Fruit fly (Drosophila melanogaster): ENCODE results near the gene Eip74EF.

The Eip74EF gene

DNA sequence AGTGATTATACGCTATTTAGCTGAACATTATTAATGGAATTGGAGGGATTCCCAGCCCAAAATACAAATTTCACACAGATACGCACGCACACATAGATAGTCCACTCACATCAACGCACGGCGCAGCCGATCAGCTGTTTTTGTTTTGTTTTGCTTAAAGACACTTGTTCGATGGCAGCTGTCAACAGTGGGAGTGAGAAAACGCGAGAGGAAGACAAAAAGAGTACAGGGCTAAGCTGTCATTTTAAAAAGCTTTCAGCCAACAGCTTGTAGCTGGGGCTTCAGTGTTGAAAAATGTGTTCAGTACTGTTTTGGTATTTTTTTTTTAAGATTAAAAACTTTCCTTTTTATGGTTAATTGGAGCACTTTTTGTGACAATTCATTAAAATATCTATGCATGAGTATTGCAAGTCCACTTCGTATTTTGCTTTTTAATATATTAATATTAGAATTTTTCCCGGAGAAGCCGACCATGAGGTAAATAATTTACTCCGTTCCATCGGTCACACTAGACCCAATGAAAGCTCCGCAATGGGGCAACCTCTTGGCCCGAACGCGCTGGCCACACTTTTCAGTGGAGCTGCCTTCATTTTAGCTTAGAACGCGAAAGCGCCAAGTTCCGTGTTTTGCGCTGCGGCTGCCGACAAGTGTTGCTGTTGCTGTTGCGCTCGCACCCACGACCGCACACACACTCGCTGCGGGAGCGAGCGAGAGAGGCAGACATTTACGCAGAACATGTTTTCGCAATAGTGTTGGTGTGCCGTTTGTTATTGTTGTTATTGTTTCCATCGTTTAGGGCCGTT, 86.0 kb downstream of the Eip74EF start (continued):
- TF ChIP-seq Scr (GFP tag; IDR thresholded peaks at IDR 0.05; ENCODE audit: partially characterized antibody) (peak; percentile 30; the same call in 1 of the 2 replicates), eve (GFP tag; optimal IDR thresholded peaks at IDR 0.05) (peak in 1 of 2 experiments; percentile 83), CHES-1-like (GFP tag; optimal IDR thresholded peaks at IDR 0.05) (peak; percentile 38), Asciz (GFP tag; optimal IDR thresholded peaks at IDR 0.05) (peak; percentile 16), BtbVII (GFP tag; optimal IDR thresholded peaks at IDR 0.05) (no peak), sd (tag; optimal IDR thresholded peaks at IDR 0.05) (peak; percentile 57), crol (GFP tag; IDR thresholded peaks at IDR 0.05) (no peak), maf-S (GFP tag; optimal IDR thresholded peaks at IDR 0.05) (no peak), CG12071 (GFP tag; optimal IDR thresholded peaks at IDR 0.05) (peak; percentile 65), sens-2 (GFP tag; IDR thresholded peaks at IDR 0.05) (no peak), Neu2 (GFP tag; optimal IDR thresholded peaks at IDR 0.05; ENCODE audit: borderline replicate concordance) (no peak), chinmo (GFP tag; IDR thresholded peaks at IDR 0.05; ENCODE audit: partially characterized antibody) (peak; percentile 94), kah (GFP tag; optimal IDR thresholded peaks at IDR 0.05) (peak; percentile 100), CG3847 (GFP tag; IDR thresholded peaks at IDR 0.05) (peak; percentile 77), PHDP (tag; optimal IDR thresholded peaks at IDR 0.05) (peak; percentile 21), pan (optimal IDR thresholded peaks at IDR 0.05) (no peak), pan (GFP tag; optimal IDR thresholded peaks at IDR 0.05 in 1 of 2, IDR thresholded peaks at IDR 0.05 in 1 of 2) (peak in 1 of 2 experiments; percentile 66), Fer2 (tag; optimal IDR thresholded peaks at IDR 0.05) (no peak), hth (optimal IDR thresholded peaks at IDR 0.05) (no peak), Hey (tag; optimal IDR thresholded peaks at IDR 0.05) (peak; percentile 46), unc-4 (GFP tag; IDR thresholded peaks at IDR 0.05; ENCODE audit: partially characterized antibody) (0 out of 2 replicates have a peak, but pooled peaks have one; percentile 25), CG4424 (GFP tag; optimal IDR thresholded peaks at IDR 0.05) (peak; percentile 66), CG6854 (GFP tag; optimal IDR thresholded peaks at IDR 0.05) (peak; percentile 62), CG6765 (GFP tag; optimal IDR thresholded peaks at IDR 0.05) (no peak), H15 (GFP tag; IDR thresholded peaks at IDR 0.05) (0 out of 3 replicates have a peak, but pooled peaks have one; percentile 35), da (GFP tag; optimal IDR thresholded peaks at IDR 0.05) (peak; percentile 9), Lhr (GFP tag; optimal IDR thresholded peaks at IDR 0.05) (peak; percentile 89), fd64A (GFP tag; optimal IDR thresholded peaks at IDR 0.05) (no peak), CG1603 (tag; optimal IDR thresholded peaks at IDR 0.05) (peak; percentile 25), Myb (GFP tag; optimal IDR thresholded peaks at IDR 0.05) (peak; percentile 14), Ssrp (tag; optimal IDR thresholded peaks at IDR 0.05) (peak; percentile 5), seq (GFP tag; IDR thresholded peaks at IDR 0.05) (no peak), sr (GFP tag; IDR thresholded peaks at IDR 0.05) (peak; percentile 71; the same call in 2 of the 3 replicates), lov (optimal IDR thresholded peaks at IDR 0.05) (no peak), lov (GFP tag; IDR thresholded peaks at IDR 0.05) (no peak), Ada2b (GFP tag; IDR thresholded peaks at IDR 0.05) (peak; percentile 21; the same call in 1 of the 2 replicates), MBD-R2 (GFP tag; IDR thresholded peaks at IDR 0.05) (peak; percentile 20; the same call in 1 of the 2 replicates), CG6175 (GFP tag; IDR thresholded peaks at IDR 0.05) (peak; percentile 26; the same call in 1 of the 3 replicates), CG16813 (GFP tag; IDR thresholded peaks at IDR 0.05; ENCODE audit: partially characterized antibody) (0 out of 3 replicates have a peak, but pooled peaks have one; percentile 7), Dek (tag; optimal IDR thresholded peaks at IDR 0.05) (peak; percentile 22), fd3F (GFP tag; optimal IDR thresholded peaks at IDR 0.05) (no peak), CG31224 (GFP tag; IDR thresholded peaks at IDR 0.05) (peak; percentile 45), knrl (GFP tag; IDR thresholded peaks at IDR 0.05; ENCODE audit: partially characterized antibody) (no peak), bigmax (GFP tag; optimal IDR thresholded peaks at IDR 0.05) (peak; percentile 26), Trl (optimal IDR thresholded peaks at IDR 0.05) (peak in 1 of 2 experiments; percentile 64), Trl (GFP tag; optimal IDR thresholded peaks at IDR 0.05) (peak; percentile 31), CG10321 (GFP tag; IDR thresholded peaks at IDR 0.05) (peak; percentile 93), CG9609 (GFP tag; optimal IDR thresholded peaks at IDR 0.05) (peak; percentile 15), ac (GFP tag; optimal IDR thresholded peaks at IDR 0.05) (no peak)
